Worm (Caenorhabditis elegans): ENCODE results near the gene srd-36.

DNA sequence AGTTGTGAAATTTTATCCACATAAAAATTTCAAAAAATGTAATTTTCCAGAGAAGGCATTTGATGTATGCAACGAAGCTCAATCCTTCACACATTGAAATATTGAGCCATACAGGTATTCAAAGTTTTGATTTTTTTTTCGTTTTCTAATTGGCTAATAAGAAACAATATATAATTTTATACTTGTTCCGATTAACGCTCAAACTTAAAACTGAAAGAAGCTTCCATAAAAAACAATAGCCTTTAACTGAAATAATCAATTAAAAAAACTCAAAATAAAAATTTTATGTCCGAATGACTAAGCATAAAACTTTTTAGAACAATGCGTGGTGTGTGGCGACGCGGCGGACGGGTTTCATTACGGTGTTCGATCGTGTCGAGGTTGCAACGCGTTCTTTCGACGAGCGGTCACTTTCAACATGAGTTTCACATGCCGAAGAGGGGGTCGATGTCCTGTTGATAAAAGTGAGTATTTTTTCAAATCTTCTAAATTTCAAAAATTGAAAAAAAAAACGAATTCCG is 42.6 kb downstream of the srd-36 start, which contains the start of gene nhr-32:
- no peak for TF ChIP-seq pha-4 (tag; optimal IDR thresholded peaks at IDR 0.05)
- TF ChIP-seq odd-2 (tag; optimal IDR thresholded peaks at IDR 0.05), result no peak
- no peak for TF ChIP-seq rnt-1 (tag; optimal IDR thresholded peaks at IDR 0.05)
- TF ChIP-seq ceh-2 (tag; optimal IDR thresholded peaks at IDR 0.05), result no peak
- TF ChIP-seq madf-2 (tag; optimal IDR thresholded peaks at IDR 0.05), result no peak
- no peak for TF ChIP-seq hlh-30 (tag; optimal IDR thresholded peaks at IDR 0.05; ENCODE audit: insufficient read depth)
- TF ChIP-seq F13H6.1 (tag; optimal IDR thresholded peaks at IDR 0.05), result no peak
- no peak for TF ChIP-seq ceh-19 (GFP tag; optimal IDR thresholded peaks at IDR 0.05)
- no peak for TF ChIP-seq nhr-232 (tag; optimal IDR thresholded peaks at IDR 0.05)
- TF ChIP-seq tbx-7 (tag; optimal IDR thresholded peaks at IDR 0.05), result no peak
- no peak for TF ChIP-seq dmd-4 (tag; optimal IDR thresholded peaks at IDR 0.05; ENCODE audit: borderline replicate concordance)
- no peak for TF ChIP-seq pqm-1 (tag; optimal IDR thresholded peaks at IDR 0.05)
- no peak for TF ChIP-seq ceh-31 (tag; optimal IDR thresholded peaks at IDR 0.05)

Measured in whole organism, late embryonic.